Fruit fly (Drosophila melanogaster): Measurements from ENCODE around the gene ppk10.
A peak's percentile ranks its signal among the peaks of the same experiment; 100 is the strongest.

Gene ppk10

DNA sequence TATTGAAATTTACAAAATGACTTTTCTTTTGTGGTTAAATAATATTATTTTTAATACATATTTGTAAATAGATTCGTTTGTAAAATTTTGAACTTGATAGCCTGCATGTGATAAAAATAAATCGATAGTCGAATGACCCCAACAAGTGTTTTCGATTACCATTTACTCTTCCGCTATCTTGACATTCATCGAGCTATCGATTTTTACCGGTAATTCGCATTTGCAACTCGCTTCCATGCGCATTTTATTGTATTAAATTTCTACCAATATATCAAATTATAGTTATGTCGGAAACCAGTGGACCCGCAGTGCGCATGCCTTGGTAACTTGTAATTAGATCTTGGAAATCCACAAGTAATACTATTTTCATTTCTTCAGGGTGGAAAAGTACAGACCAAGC, 33.2 kb downstream of the ppk10 start, which contains the start of gene RfC3 (continued):
- TF ChIP-seq sug (tag; optimal IDR thresholded peaks at IDR 0.05) (peak; percentile 20), Awh (GFP tag; IDR thresholded peaks at IDR 0.05) (no peak), HHEX (GFP tag; optimal IDR thresholded peaks at IDR 0.05) (no peak), CG32772 (GFP tag; IDR thresholded peaks at IDR 0.05) (no peak), tx (GFP tag; optimal IDR thresholded peaks at IDR 0.05) (no peak), CG17359 (tag; optimal IDR thresholded peaks at IDR 0.05) (no peak), sisA (GFP tag; IDR thresholded peaks at IDR 0.05) (no peak), CG3995 (GFP tag; optimal IDR thresholded peaks at IDR 0.05) (no peak), exex (tag; optimal IDR thresholded peaks at IDR 0.05) (no peak), sna (GFP tag; IDR thresholded peaks at IDR 0.05; ENCODE audit: partially characterized antibody) (peak; percentile 79), CG3281 (GFP tag; optimal IDR thresholded peaks at IDR 0.05) (no peak), bowl (GFP tag; IDR thresholded peaks at IDR 0.05) (no peak), dan (GFP tag; IDR thresholded peaks at IDR 0.05) (no peak), Bteb2 (GFP tag; optimal IDR thresholded peaks at IDR 0.05) (no peak), eve (GFP tag; optimal IDR thresholded peaks at IDR 0.05) (no peak), ATbp (GFP tag; optimal IDR thresholded peaks at IDR 0.05) (no peak), ato (GFP tag; IDR thresholded peaks at IDR 0.05; ENCODE audit: partially characterized antibody) (peak; percentile 94), CG15269 (tag; optimal IDR thresholded peaks at IDR 0.05) (no peak), az2 (GFP tag; optimal IDR thresholded peaks at IDR 0.05) (no peak), CG1233 (GFP tag; optimal IDR thresholded peaks at IDR 0.05) (no peak), mld (GFP tag; IDR thresholded peaks at IDR 0.05; ENCODE audit: partially characterized antibody) (peak; percentile 94), CG16813 (GFP tag; IDR thresholded peaks at IDR 0.05; ENCODE audit: partially characterized antibody) (peak; percentile 72; the same call in 2 of the 3 replicates), chinmo (GFP tag; IDR thresholded peaks at IDR 0.05; ENCODE audit: partially characterized antibody) (peak; percentile 84; the same call in 1 of the 4 replicates), CG9215 (GFP tag; IDR thresholded peaks at IDR 0.05) (no peak)

DNA sequence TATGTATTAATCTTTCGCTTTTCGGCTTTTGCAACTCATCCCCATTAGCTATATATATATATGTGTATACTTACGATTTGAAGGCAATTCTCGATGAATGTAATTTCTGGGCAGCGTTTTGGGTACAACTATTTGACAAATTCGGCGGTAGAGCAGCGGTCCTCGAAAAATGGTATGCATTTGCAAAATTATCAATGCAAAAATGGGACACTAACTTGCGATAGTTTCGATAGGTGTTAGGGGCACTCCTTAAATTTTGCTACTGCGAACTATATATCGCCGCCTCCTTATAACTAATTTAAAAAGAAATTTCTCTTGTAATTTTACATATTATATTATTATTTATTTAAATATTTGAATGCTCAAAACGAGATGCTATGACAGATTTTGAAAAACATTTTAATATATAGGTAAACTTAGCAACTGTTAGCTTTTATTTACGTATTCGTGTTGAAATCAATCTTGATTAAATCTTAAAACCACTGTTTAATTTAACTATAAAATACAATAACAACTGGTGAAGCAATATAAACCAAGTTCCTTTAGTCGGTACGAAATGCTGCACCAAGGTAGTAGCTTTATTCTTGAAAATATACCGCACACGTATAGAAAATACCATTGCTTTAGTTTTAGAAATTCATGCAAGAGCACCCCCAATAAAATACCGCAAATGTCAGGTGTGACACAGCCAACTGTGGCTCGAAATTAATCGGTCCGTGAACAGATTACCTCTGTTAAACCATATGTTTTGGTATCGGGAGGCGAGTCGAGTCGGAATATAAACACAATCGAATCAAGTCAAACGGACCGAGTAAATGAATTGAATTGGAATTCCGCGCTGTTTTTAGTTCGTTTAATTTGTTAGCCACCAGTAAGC, 38.7 kb downstream of the ppk10 start, which contains the start of the genes CG5355 and Klp31E:
CG5355 (minus strand) TSS at position 213 of the 877 bp plus-strand sequence.
Klp31E (plus strand) TSS at position 767 of the 877 bp plus-strand sequence.
- no peak for TF ChIP-seq lab (GFP tag; optimal IDR thresholded peaks at IDR 0.05)
- TF ChIP-seq CG10267 (tag; optimal IDR thresholded peaks at IDR 0.05) = peak; percentile 72
- peak; percentile 71 for TF ChIP-seq CG6689 (GFP tag; IDR thresholded peaks at IDR 0.05)
- peak; percentile 56; the same call in 1 of the 2 replicates for TF ChIP-seq Xrp1 (GFP tag; IDR thresholded peaks at IDR 0.05)
- no peak for TF ChIP-seq hkb (optimal IDR thresholded peaks at IDR 0.05)
- 0 out of 2 replicates have a peak, but pooled peaks have one; percentile 24 for TF ChIP-seq hkb (GFP tag; IDR thresholded peaks at IDR 0.05)
- no peak for TF ChIP-seq Lpt (GFP tag; optimal IDR thresholded peaks at IDR 0.05)
- peak in 1 of 3 experiments; percentile 82 for TF ChIP-seq lola (GFP tag; optimal IDR thresholded peaks at IDR 0.05)
- TF ChIP-seq CHES-1-like (GFP tag; optimal IDR thresholded peaks at IDR 0.05) = peak; percentile 29
- no peak for TF ChIP-seq fu2 (GFP tag; optimal IDR thresholded peaks at IDR 0.05)
- TF ChIP-seq h (optimal IDR thresholded peaks at IDR 0.05) = no peak
- TF ChIP-seq CG7357 (GFP tag; IDR thresholded peaks at IDR 0.05) = peak; percentile 49; the same call in 1 of the 3 replicates
- peak; percentile 41 for TF ChIP-seq chn (GFP tag; optimal IDR thresholded peaks at IDR 0.05)
- no peak for TF ChIP-seq her (GFP tag; optimal IDR thresholded peaks at IDR 0.05)
- no peak for TF ChIP-seq D (optimal IDR thresholded peaks at IDR 0.05)
- peak; percentile 66 for TF ChIP-seq D (GFP tag; optimal IDR thresholded peaks at IDR 0.05)
- TF ChIP-seq hth (optimal IDR thresholded peaks at IDR 0.05) = no peak
- TF ChIP-seq gcm2 (GFP tag; optimal IDR thresholded peaks at IDR 0.05) = peak; percentile 35
- TF ChIP-seq CG11398 (GFP tag; optimal IDR thresholded peaks at IDR 0.05) = no peak
- TF ChIP-seq Usf (GFP tag; optimal IDR thresholded peaks at IDR 0.05) = peak; percentile 71
- no peak for TF ChIP-seq CG4730 (GFP tag; IDR thresholded peaks at IDR 0.05)
- TF ChIP-seq wdn (GFP tag; IDR thresholded peaks at IDR 0.05) = no peak
- TF ChIP-seq en (GFP tag; optimal IDR thresholded peaks at IDR 0.05) = peak; percentile 32
- TF ChIP-seq Neu2 (GFP tag; optimal IDR thresholded peaks at IDR 0.05; ENCODE audit: borderline replicate concordance) = peak; percentile 87
- TF ChIP-seq Nf-YB (GFP tag; optimal IDR thresholded peaks at IDR 0.05) = peak; percentile 50
- TF ChIP-seq maf-S (GFP tag; optimal IDR thresholded peaks at IDR 0.05) = peak; percentile 56
- no peak for TF ChIP-seq CG11560 (tag; IDR thresholded peaks at IDR 0.05)

Data from whole organism, embryonic.